Worm (Caenorhabditis elegans) whole organism, L4 larva: Measurements from ENCODE around the gene T11F9.10.
A peak's percentile ranks its signal among the peaks of the same experiment; 100 is the strongest.

Experiments
- D1046.2 ChIP-seq: fragments of 200-800 bp; sonication (Bioruptor generic); IDR thresholded peaks from 2 replicates; pipeline ENCODE4 v1.3.6; 2022; ENCODE audit warnings: missing genetic modification characterization, missing compliant biosample characterization
- F49E8.2 ChIP-seq: sonication (generic microtip); optimal IDR thresholded peaks from 2 replicates; lab custom pipeline; 2016; ENCODE audit warnings: missing compliant biosample characterization, mild to moderate bottlenecking, missing genetic modification characterization, borderline replicate concordance
- T26A8.4 ChIP-seq: fragments of 200-800 bp; sonication (Bioruptor generic); IDR thresholded peaks from 2 replicates; pipeline ENCODE4 v1.3.6; 2022; ENCODE audit warnings: missing genetic modification characterization, missing compliant biosample characterization
- ZK546.5 ChIP-seq, 2 experiments: sonication (generic microtip); optimal IDR thresholded peaks; 2 replicates each; lab custom pipeline; 2017; ENCODE audit warnings: missing biosample characterization in 2 of 2, missing genetic modification characterization in 2 of 2
- aha-1 ChIP-seq: fragments of 150-350 bp; peaks from one replicate; lab custom pipeline; 2014; ENCODE audit warnings: missing biosample characterization, missing genetic modification characterization
- arid-1 ChIP-seq: fragments of 200-800 bp; sonication (Bioruptor generic); conservative IDR thresholded peaks from 2 replicates; pipeline ENCODE4 v1.3.6; 2022; ENCODE audit warnings: missing genetic modification reagents, missing genetic modification characterization, missing compliant biosample characterization
- ceh-32 ChIP-seq: sonication (generic microtip); optimal IDR thresholded peaks from 2 replicates; lab custom pipeline; 2016; ENCODE audit warnings: mild to moderate bottlenecking, missing genetic modification characterization, missing compliant biosample characterization; ENCODE audit not compliant: poor library complexity
- cey-2 ChIP-seq: sonication (generic microtip); optimal IDR thresholded peaks from 3 replicates; lab custom pipeline; 2017; ENCODE audit warnings: missing genetic modification characterization, mild to moderate bottlenecking, missing compliant biosample characterization, antibody characterized with exemption, borderline replicate concordance; ENCODE audit not compliant: insufficient read depth
- daf-12 ChIP-seq: fragments of 150-350 bp; optimal IDR thresholded peaks from 2 replicates; lab custom pipeline; 2014; ENCODE audit warnings: missing biosample characterization, missing genetic modification reagents, missing genetic modification characterization
- daf-16 ChIP-seq, 3 experiments: sonication (generic microtip); optimal IDR thresholded peaks; 2 replicates each; lab custom pipeline; 2016 to 2017; ENCODE audit warnings: missing genetic modification characterization in 3 of 3, missing genetic modification reagents in 3 of 3, mild to moderate bottlenecking in 2 of 3, missing compliant biosample characterization in 2 of 3, missing biosample characterization in 1 of 3, moderate library complexity in 1 of 3
- daf-19 ChIP-seq: fragments of 200-800 bp; sonication (Bioruptor generic); conservative IDR thresholded peaks from 2 replicates; pipeline ENCODE4 v1.3.6; 2022; ENCODE audit warnings: missing genetic modification characterization, missing compliant biosample characterization
- dmd-6 ChIP-seq: fragments of 200-800 bp; sonication (Bioruptor generic); IDR thresholded peaks from 2 replicates; pipeline ENCODE4 v1.3.6; 2022; ENCODE audit warnings: missing genetic modification reagents, missing genetic modification characterization, missing compliant biosample characterization
- dmd-9 ChIP-seq: fragments of 200-800 bp; sonication (Bioruptor generic); IDR thresholded peaks from 2 replicates; pipeline ENCODE4 v1.3.6; 2022; ENCODE audit warnings: missing genetic modification reagents, missing genetic modification characterization, missing compliant biosample characterization
- duxl-1 ChIP-seq: sonication (generic microtip); optimal IDR thresholded peaks from 2 replicates; lab custom pipeline; 2016; ENCODE audit warnings: mild to moderate bottlenecking, missing genetic modification characterization, moderate library complexity, missing compliant biosample characterization; ENCODE audit not compliant: poor library complexity
- egl-43 ChIP-seq: fragments of 200-800 bp; sonication (Bioruptor generic); IDR thresholded peaks from 2 replicates; pipeline ENCODE4 v1.3.6; 2022; ENCODE audit warnings: missing genetic modification reagents, missing genetic modification characterization, missing compliant biosample characterization
- hlh-30 ChIP-seq: sonication (generic microtip); optimal IDR thresholded peaks from 2 replicates; lab custom pipeline; 2017; ENCODE audit warnings: antibody characterized with exemption, mild to moderate bottlenecking, missing genetic modification characterization, missing compliant biosample characterization; ENCODE audit not compliant: insufficient read depth
- hmg-1.1 ChIP-seq: fragments of 200-800 bp; sonication (Bioruptor generic); IDR thresholded peaks from 2 replicates; pipeline ENCODE4 v1.3.6; 2022; ENCODE audit warnings: missing genetic modification reagents, missing genetic modification characterization, missing compliant biosample characterization
- lin-1 ChIP-seq: fragments of 200-800 bp; sonication (Bioruptor generic); IDR thresholded peaks from 2 replicates; pipeline ENCODE4 v1.3.6; 2022; ENCODE audit warnings: missing genetic modification reagents, missing genetic modification characterization, missing compliant biosample characterization
- lin-38 ChIP-seq: fragments of 200-800 bp; sonication (Bioruptor generic); IDR thresholded peaks from 2 replicates; pipeline ENCODE4 v1.3.6; 2022; ENCODE audit warnings: missing genetic modification reagents, missing genetic modification characterization, missing compliant biosample characterization
- mep-1 ChIP-seq: fragments of 150-350 bp; sonication (generic microtip); optimal IDR thresholded peaks from 3 replicates; lab custom pipeline; 2014; ENCODE audit warnings: missing biosample characterization, missing genetic modification characterization
- mxl-3 ChIP-seq: fragments of 200-800 bp; sonication (Bioruptor generic); optimal IDR thresholded peaks from 2 replicates; lab custom pipeline; 2018; ENCODE audit warnings: mild to moderate bottlenecking, missing genetic modification characterization, missing compliant biosample characterization
- nhr-25 ChIP-seq: sonication (generic microtip); optimal IDR thresholded peaks from 2 replicates; lab custom pipeline; 2017; ENCODE audit warnings: missing genetic modification characterization, mild to moderate bottlenecking, missing compliant biosample characterization, antibody characterized with exemption, moderate library complexity, borderline replicate concordance; ENCODE audit not compliant: insufficient read depth
- pha-4 ChIP-seq, 2 experiments: fragments of 150-350 bp in 1 of 2; fragments of 200-800 bp in 1 of 2; sonication (Bioruptor generic) in 1 of 2; IDR thresholded peaks in 1 of 2; optimal IDR thresholded peaks in 1 of 2; 2 replicates each; pipeline versions ENCODE4 v1.3.6 to Lab custom; 2014 to 2022; ENCODE audit warnings: missing genetic modification characterization in 2 of 2, missing genetic modification reagents in 2 of 2, missing biosample characterization in 1 of 2, missing compliant biosample characterization in 1 of 2
- pqm-1 ChIP-seq: sonication (generic microtip); optimal IDR thresholded peaks from 2 replicates; lab custom pipeline; 2017; ENCODE audit warnings: missing biosample characterization, missing genetic modification characterization
- set-16 ChIP-seq: fragments of 200-800 bp; sonication (Bioruptor generic); IDR thresholded peaks from 2 replicates; pipeline ENCODE4 v1.3.6; 2022; ENCODE audit warnings: missing genetic modification reagents, missing genetic modification characterization, missing compliant biosample characterization
- tag-97 ChIP-seq: fragments of 200-800 bp; sonication (Bioruptor generic); IDR thresholded peaks from 2 replicates; pipeline ENCODE4 v1.3.6; 2022; ENCODE audit warnings: missing genetic modification characterization, missing compliant biosample characterization
- unc-62 ChIP-seq, 3 experiments: fragments of 150-350 bp in 1 of 3; sonication (generic microtip); optimal IDR thresholded peaks in 2 of 3; peaks in 1 of 3; 1 replicate in 1 of 3; 2 replicates in 2 of 3; lab custom pipeline; 2014 to 2017; ENCODE audit warnings: missing biosample characterization in 3 of 3, missing genetic modification characterization in 3 of 3, missing genetic modification reagents in 3 of 3, missing genotype in 1 of 3
- zfp-2 ChIP-seq: sonication (generic microtip); optimal IDR thresholded peaks from 2 replicates; lab custom pipeline; 2016; ENCODE audit warnings: mild to moderate bottlenecking, missing genetic modification characterization, missing compliant biosample characterization

T11F9.10 gene

ce11 chrV:11525338-11525737 lies 38.6 kb downstream of the T11F9.10 start:
- TF ChIP-seq nhr-25 (tag; lab: Kevin White, UChicago) (no peak), F49E8.2 (no peak), T26A8.4 (GFP tag; lab: Robert Waterston, UW) (no peak), mxl-3 (GFP tag; lab: Kevin White, UChicago) (peak; percentile 42), lin-38 (GFP tag; lab: Robert Waterston, UW) (no peak), set-16 (GFP tag; lab: Robert Waterston, UW) (peak; percentile 38), dmd-9 (GFP tag; lab: Robert Waterston, UW) (no peak), D1046.2 (0 out of 2 replicates have a peak, but pooled peaks have one; percentile 32), zfp-2 (tag; lab: Kevin White, UChicago) (no peak), egl-43 (GFP tag; lab: Robert Waterston, UW) (0 out of 2 replicates have a peak, but pooled peaks have one; percentile 39), hmg-1.1 (GFP tag; lab: Robert Waterston, UW) (0 out of 2 replicates have a peak, but pooled peaks have one; percentile 32)
- TF ChIP-seq, all 104 proteins: peak for 5

- peak in 1 of 2 experiments; percentile 91 for TF ChIP-seq unc-62 (GFP tag; optimal IDR thresholded peaks at IDR 0.05 in 1 of 2; lab: Kevin White, UChicago)
- TF ChIP-seq unc-62 (tag; optimal IDR thresholded peaks at IDR 0.05; lab: Kevin White, UChicago), result no peak
- no peak for TF ChIP-seq pqm-1 (tag; lab: Kevin White, UChicago)
- TF ChIP-seq, all 104 proteins: peak for 1
Observed at ce11 chrV:11526927-11527491, 40.2 kb downstream of the T11F9.10 start.

- TF ChIP-seq daf-16 (GFP tag; optimal IDR thresholded peaks at IDR 0.05; lab: Kevin White, UChicago) (no peak), daf-16 (tag; optimal IDR thresholded peaks at IDR 0.05; lab: Kevin White, UChicago) (no peak), nhr-25 (tag; lab: Kevin White, UChicago) (no peak), D1046.2 (no peak), ZK546.5 (tag; optimal IDR thresholded peaks at IDR 0.05; lab: Kevin White, UChicago) (no peak), ceh-32 (no peak), dmd-9 (GFP tag; lab: Robert Waterston, UW) (no peak), cey-2 (tag; lab: Kevin White, UChicago) (no peak), arid-1 (GFP tag; lab: Robert Waterston, UW) (no peak), daf-19 (GFP tag; lab: Robert Waterston, UW) (no peak), dmd-6 (GFP tag; lab: Robert Waterston, UW) (no peak), tag-97 (GFP tag; lab: Robert Waterston, UW) (no peak), zfp-2 (tag; lab: Kevin White, UChicago) (no peak), duxl-1 (tag; lab: Kevin White, UChicago) (no peak), mep-1 (no peak), daf-12 (no peak), lin-1 (GFP tag; lab: Robert Waterston, UW) (no peak)
Observed at ce11 chrV:11527531-11527930, 40.8 kb downstream of the T11F9.10 start, which contains the start of gene ccch-1. TSS of gene ccch-1 (plus strand) at chrV:11527831.

ce11 chrV:11528633-11529327 lies 42.0 kb downstream of the T11F9.10 start:
- TF ChIP-seq hlh-30 (tag; lab: Kevin White, UChicago) (peak; percentile 50), unc-62 (GFP tag; optimal IDR thresholded peaks at IDR 0.05 in 1 of 2; lab: Kevin White, UChicago) (peak in 1 of 2 experiments; percentile 91), unc-62 (tag; optimal IDR thresholded peaks at IDR 0.05; lab: Kevin White, UChicago) (no peak), ceh-32 (no peak)

- TF ChIP-seq aha-1 (tag; lab: Kevin White, UChicago) (peak; percentile 64), mxl-3 (GFP tag; lab: Kevin White, UChicago) (no peak), pha-4 (GFP tag; IDR thresholded peaks at IDR 0.05; lab: Robert Waterston, UW) (no peak), pha-4 (tag; optimal IDR thresholded peaks at IDR 0.05; lab: Kevin White, UChicago) (peak; percentile 71)
Observed at ce11 chrV:11529541-11529940, 42.8 kb downstream of the T11F9.10 start.
